Fruit fly (Drosophila melanogaster): ENCODE measurements around the gene agt.

The agt gene

dm6 chr3R:6657278-6658246 is 2.3 kb downstream of the agt start, which contains the start of the genes CG1307 and twr (continued):
- TF ChIP-seq CG7372 (GFP tag; IDR thresholded peaks at IDR 0.05), result 0 out of 2 replicates have a peak, but pooled peaks have one; percentile 15
- TF ChIP-seq hbn (GFP tag; IDR thresholded peaks at IDR 0.05; ENCODE audit: partially characterized antibody), result no peak
- TF ChIP-seq Xrp1 (GFP tag; IDR thresholded peaks at IDR 0.05), result peak; percentile 51; the same call in 1 of the 2 replicates
- TF ChIP-seq fru (optimal IDR thresholded peaks at IDR 0.05), result no peak
- TF ChIP-seq NFAT (GFP tag; IDR thresholded peaks at IDR 0.05), result peak; percentile 48
- no peak for TF ChIP-seq CG10565 (GFP tag; optimal IDR thresholded peaks at IDR 0.05)
- TF ChIP-seq CG12769 (tag; optimal IDR thresholded peaks at IDR 0.05), result no peak
- TF ChIP-seq CG8281 (tag; optimal IDR thresholded peaks at IDR 0.05), result no peak
- no peak; the same call in 2 of the 3 replicates for TF ChIP-seq CG34224 (GFP tag; IDR thresholded peaks at IDR 0.05; ENCODE audit: partially characterized antibody)
- peak; percentile 36 for TF ChIP-seq CG30403 (GFP tag; optimal IDR thresholded peaks at IDR 0.05)
- TF ChIP-seq CG43689 (GFP tag; IDR thresholded peaks at IDR 0.05), result no peak
- 0 out of 2 replicates have a peak, but pooled peaks have one; percentile 16 for TF ChIP-seq Drgx (GFP tag; IDR thresholded peaks at IDR 0.05)
- TF ChIP-seq run (tag; optimal IDR thresholded peaks at IDR 0.05), result no peak
- no peak for TF ChIP-seq NC2α (GFP tag; optimal IDR thresholded peaks at IDR 0.05)
- peak; percentile 46 for TF ChIP-seq dmrt11E (tag; optimal IDR thresholded peaks at IDR 0.05)
- TF ChIP-seq CG11723 (GFP tag; optimal IDR thresholded peaks at IDR 0.05), result no peak
- TF ChIP-seq phol (tag; optimal IDR thresholded peaks at IDR 0.05), result peak; percentile 68
- no peak for TF ChIP-seq unc-4 (GFP tag; IDR thresholded peaks at IDR 0.05; ENCODE audit: partially characterized antibody)
- TF ChIP-seq CG32532 (GFP tag; IDR thresholded peaks at IDR 0.05), result peak; percentile 69
- TF ChIP-seq CG2889 (GFP tag; IDR thresholded peaks at IDR 0.05), result 0 out of 3 replicates have a peak, but pooled peaks have one; percentile 32
- no peak for TF ChIP-seq jumu (GFP tag; optimal IDR thresholded peaks at IDR 0.05)
- no peak for TF ChIP-seq aop (GFP tag; IDR thresholded peaks at IDR 0.05)
- TF ChIP-seq CG6689 (GFP tag; IDR thresholded peaks at IDR 0.05), result peak; percentile 41
- no peak for TF ChIP-seq Bdp1 (GFP tag; optimal IDR thresholded peaks at IDR 0.05)
- TF ChIP-seq CG10462 (GFP tag; optimal IDR thresholded peaks at IDR 0.05), result peak; percentile 28
- TF ChIP-seq CG7271 (tag; optimal IDR thresholded peaks at IDR 0.05), result no peak
- TF ChIP-seq CG11398 (GFP tag; optimal IDR thresholded peaks at IDR 0.05), result no peak
- peak in 1 of 3 experiments; percentile 27 for TF ChIP-seq lola (GFP tag; optimal IDR thresholded peaks at IDR 0.05)
- TF ChIP-seq CG8359 (GFP tag; optimal IDR thresholded peaks at IDR 0.05; ENCODE audit: borderline replicate concordance), result no peak
- no peak for TF ChIP-seq sd (tag; optimal IDR thresholded peaks at IDR 0.05)
- peak; percentile 4 for TF ChIP-seq p53 (GFP tag; optimal IDR thresholded peaks at IDR 0.05)
- TF ChIP-seq nau (GFP tag; optimal IDR thresholded peaks at IDR 0.05), result no peak
- TF ChIP-seq HLH54F (GFP tag; optimal IDR thresholded peaks at IDR 0.05), result no peak
- TF ChIP-seq CG12659 (GFP tag; optimal IDR thresholded peaks at IDR 0.05), result peak; percentile 77
- no peak for TF ChIP-seq Jarid2 (GFP tag; optimal IDR thresholded peaks at IDR 0.05)
- no peak for TF ChIP-seq chn (GFP tag; optimal IDR thresholded peaks at IDR 0.05)
- no peak for TF ChIP-seq ac (GFP tag; optimal IDR thresholded peaks at IDR 0.05)
- TF ChIP-seq CG15073 (GFP tag; optimal IDR thresholded peaks at IDR 0.05), result no peak
- no peak for TF ChIP-seq br (optimal IDR thresholded peaks at IDR 0.05)
- peak; percentile 97 for TF ChIP-seq CG9437 (GFP tag; optimal IDR thresholded peaks at IDR 0.05)
- no peak for TF ChIP-seq danr (GFP tag; IDR thresholded peaks at IDR 0.05)
- peak; percentile 70 for TF ChIP-seq Dp (GFP tag; optimal IDR thresholded peaks at IDR 0.05)
- TF ChIP-seq ro (GFP tag; IDR thresholded peaks at IDR 0.05), result no peak
- peak; percentile 14; the same call in 1 of the 2 replicates for TF ChIP-seq CG17328 (GFP tag; IDR thresholded peaks at IDR 0.05)
- no peak for TF ChIP-seq CG11696 (GFP tag; IDR thresholded peaks at IDR 0.05)
- TF ChIP-seq CG6854 (GFP tag; optimal IDR thresholded peaks at IDR 0.05), result no peak
- TF ChIP-seq sc (optimal IDR thresholded peaks at IDR 0.05), result no peak
- TF ChIP-seq sc (GFP tag; optimal IDR thresholded peaks at IDR 0.05), result no peak
- TF ChIP-seq Bteb2 (GFP tag; optimal IDR thresholded peaks at IDR 0.05), result no peak

Data from whole organism, embryonic.